Fruit fly (Drosophila melanogaster) whole organism, embryonic: ENCODE data around the gene CG13623.

Source experiments
- Aef1 ChIP-seq: fragments of 200-800 bp; sonication (Bioruptor generic); IDR thresholded peaks from 3 replicates; pipeline ENCODE4 v1.3.6; 2022; ENCODE audit warnings: missing biosample characterization, missing genetic modification characterization
- Atf-2 ChIP-seq: fragments of 200-800 bp; sonication (Bioruptor generic); optimal IDR thresholded peaks from 2 replicates; lab custom pipeline; 2016; ENCODE audit warnings: missing biosample characterization, missing genetic modification characterization
- CG10366 ChIP-seq: fragments of 200-800 bp; sonication (Bioruptor generic); IDR thresholded peaks from 2 replicates; pipeline ENCODE4 v1.3.6; 2022; ENCODE audit warnings: missing biosample characterization, missing genetic modification characterization
- CG11247 ChIP-seq: fragments of 200-800 bp; sonication (Bioruptor generic); IDR thresholded peaks from 2 replicates; pipeline ENCODE4 v1.3.6; 2022; ENCODE audit warnings: missing biosample characterization, missing genetic modification characterization
- CG11695 ChIP-seq: fragments of 200-800 bp; sonication (Bioruptor generic); IDR thresholded peaks from 3 replicates; pipeline ENCODE4 v1.3.6; 2022; ENCODE audit warnings: missing biosample characterization, missing genetic modification characterization
- CG13296 ChIP-seq: fragments of 200-800 bp; sonication (Bioruptor generic); optimal IDR thresholded peaks from 3 replicates; lab custom pipeline; 2018; ENCODE audit warnings: missing biosample characterization, mild to moderate bottlenecking, missing genetic modification characterization
- CG15479 ChIP-seq: fragments of 200-800 bp; sonication (Bioruptor generic); optimal IDR thresholded peaks from 3 replicates; lab custom pipeline; 2019; ENCODE audit warnings: missing biosample characterization, mild to moderate bottlenecking, missing genetic modification characterization, moderate library complexity
- CG17359 ChIP-seq: fragments of 200-800 bp; sonication (Bioruptor generic); optimal IDR thresholded peaks from 3 replicates; lab custom pipeline; 2018; ENCODE audit warnings: missing biosample characterization, mild to moderate bottlenecking, missing genetic modification characterization, moderate library complexity
- CG18599 ChIP-seq: fragments of 200-800 bp; sonication (Bioruptor generic); optimal IDR thresholded peaks from 3 replicates; lab custom pipeline; 2017; ENCODE audit warnings: missing biosample characterization, missing genetic modification characterization, mild to moderate bottlenecking, moderate library complexity, missing genetic modification reagents
- CG2116 ChIP-seq: fragments of 200-800 bp; sonication (Bioruptor generic); optimal IDR thresholded peaks from 3 replicates; lab custom pipeline; 2018; ENCODE audit warnings: missing biosample characterization, mild to moderate bottlenecking, missing genetic modification characterization
- CG2678 ChIP-seq: fragments of 200-800 bp; sonication (Bioruptor generic); optimal IDR thresholded peaks from 3 replicates; lab custom pipeline; 2019; ENCODE audit warnings: missing biosample characterization, mild to moderate bottlenecking, missing genetic modification characterization, moderate library complexity
- CG31224 ChIP-seq: fragments of 200-800 bp; sonication (Bioruptor generic); IDR thresholded peaks from 2 replicates; pipeline ENCODE4 v1.3.6; 2022; ENCODE audit warnings: missing biosample characterization, missing genetic modification characterization
- CG31365 ChIP-seq: fragments of 200-800 bp; sonication (Bioruptor generic); optimal IDR thresholded peaks from 2 replicates; lab custom pipeline; 2018; ENCODE audit warnings: missing biosample characterization, mild to moderate bottlenecking, missing genetic modification characterization
- CG31441 ChIP-seq: fragments of 200-800 bp; sonication (Bioruptor generic); IDR thresholded peaks from 2 replicates; pipeline ENCODE4 v1.3.6; 2022; ENCODE audit warnings: missing biosample characterization, missing genetic modification characterization
- CG4730 ChIP-seq: fragments of 200-800 bp; sonication (Bioruptor generic); IDR thresholded peaks from 2 replicates; pipeline ENCODE4 v1.3.6; 2022; ENCODE audit warnings: missing biosample characterization, missing genetic modification characterization
- CG6254 ChIP-seq: fragments of 200-800 bp; sonication (Bioruptor generic); optimal IDR thresholded peaks from 3 replicates; lab custom pipeline; 2017; ENCODE audit warnings: mild to moderate bottlenecking, missing biosample characterization, missing genetic modification reagents, missing genetic modification characterization
- CG6689 ChIP-seq: fragments of 200-800 bp; sonication (Bioruptor generic); IDR thresholded peaks from 2 replicates; pipeline ENCODE4 v1.3.6; 2022; ENCODE audit warnings: missing biosample characterization, missing genetic modification characterization
- CG7963 ChIP-seq: fragments of 200-800 bp; sonication (Bioruptor generic); IDR thresholded peaks from 3 replicates; pipeline ENCODE4 v1.3.6; 2022; ENCODE audit warnings: missing biosample characterization, missing genetic modification characterization; ENCODE audit not compliant: partially characterized antibody
- CG8359 ChIP-seq: fragments of 200-800 bp; sonication (Bioruptor generic); optimal IDR thresholded peaks from 2 replicates; lab custom pipeline; 2017; ENCODE audit warnings: missing biosample characterization, mild to moderate bottlenecking, missing genetic modification characterization, borderline replicate concordance
- CHES-1-like ChIP-seq: fragments of 200-800 bp; sonication (Bioruptor generic); optimal IDR thresholded peaks from 2 replicates; lab custom pipeline; 2016; ENCODE audit warnings: missing biosample characterization, missing genetic modification characterization
- Deaf1 ChIP-seq: fragments of 200-800 bp; optimal IDR thresholded peaks from 3 replicates; lab custom pipeline; 2019; ENCODE audit warnings: missing biosample characterization, mild to moderate bottlenecking, missing genetic modification characterization, moderate library complexity
- Eip74EF ChIP-seq, 2 experiments: fragments of 200-800 bp in 1 of 2; fragments of >200 bp in 1 of 2; sonication (Bioruptor generic) in 1 of 2; optimal IDR thresholded peaks; 2 replicates each; lab custom pipeline; 2017 to 2019; ENCODE audit warnings: missing biosample characterization in 2 of 2, missing genetic modification characterization in 2 of 2, mild to moderate bottlenecking in 1 of 2, moderate library complexity in 1 of 2
- GATAe ChIP-seq: fragments of 200-800 bp; sonication (Bioruptor generic); conservative IDR thresholded peaks from 2 replicates; pipeline ENCODE4 v1.3.6; 2022; ENCODE audit warnings: missing biosample characterization, missing genetic modification characterization
- Med ChIP-seq: fragments of 200-800 bp; sonication (Bioruptor generic); peaks from one replicate; lab custom pipeline; 2016; ENCODE audit warnings: missing biosample characterization, missing genetic modification characterization, mild to moderate bottlenecking, inconsistent platforms, moderate library complexity
- Oaz ChIP-seq: fragments of 200-800 bp; sonication (Bioruptor generic); IDR thresholded peaks from 2 replicates; pipeline ENCODE4 v1.3.6; 2022; ENCODE audit warnings: missing biosample characterization, missing genetic modification characterization
- Ptx1 ChIP-seq: fragments of 200-800 bp; sonication (Bioruptor generic); IDR thresholded peaks from 2 replicates; pipeline ENCODE4 v1.3.6; 2022; ENCODE audit warnings: missing biosample characterization, missing genetic modification characterization
- Rfx ChIP-seq: fragments of 200-800 bp; sonication (Bioruptor generic); IDR thresholded peaks from 2 replicates; pipeline ENCODE4 v1.3.6; 2022; ENCODE audit warnings: missing biosample characterization, missing genetic modification characterization
- Sox102F ChIP-seq: fragments of 200-800 bp; sonication (Bioruptor generic); optimal IDR thresholded peaks from 2 replicates; lab custom pipeline; 2018; ENCODE audit warnings: missing biosample characterization, mild to moderate bottlenecking, missing genetic modification characterization, moderate library complexity
- Vsx1 ChIP-seq: fragments of 200-800 bp; sonication (Bioruptor generic); optimal IDR thresholded peaks from 2 replicates; lab custom pipeline; 2017; ENCODE audit warnings: missing biosample characterization, mild to moderate bottlenecking, missing genetic modification characterization, missing genetic modification reagents
- Xbp1 ChIP-seq: fragments of 200-800 bp; sonication (Bioruptor generic); optimal IDR thresholded peaks from 3 replicates; lab custom pipeline; 2016; ENCODE audit warnings: missing biosample characterization, mild to moderate bottlenecking, missing genetic modification characterization
- al ChIP-seq: fragments of 200-800 bp; sonication (Bioruptor generic); IDR thresholded peaks from 2 replicates; pipeline ENCODE4 v1.3.6; 2022; ENCODE audit warnings: missing biosample characterization, missing genetic modification characterization
- ase ChIP-seq: fragments of 200-800 bp; sonication (Bioruptor generic); IDR thresholded peaks from 3 replicates; pipeline ENCODE4 v1.3.6; 2022; ENCODE audit warnings: missing biosample characterization, missing genetic modification characterization
- bcd ChIP-seq: fragments of 200-800 bp; sonication (Bioruptor generic); optimal IDR thresholded peaks from 2 replicates; lab custom pipeline; 2017; ENCODE audit warnings: missing biosample characterization, mild to moderate bottlenecking, missing genetic modification characterization
- chinmo ChIP-seq: fragments of 200-800 bp; sonication (Bioruptor generic); IDR thresholded peaks from 4 replicates; pipeline ENCODE4 v1.3.6; 2022; ENCODE audit warnings: missing biosample characterization, missing genetic modification characterization; ENCODE audit not compliant: partially characterized antibody
- gfzf ChIP-seq: fragments of 200-800 bp; sonication (Bioruptor generic); optimal IDR thresholded peaks from 2 replicates; lab custom pipeline; 2016; ENCODE audit warnings: missing biosample characterization, mild to moderate bottlenecking, missing genetic modification characterization, moderate library complexity
- hkb ChIP-seq, 2 experiments: fragments of 200-800 bp in 1 of 2; fragments of >200 bp in 1 of 2; sonication (Bioruptor generic) in 1 of 2; IDR thresholded peaks in 1 of 2; optimal IDR thresholded peaks in 1 of 2; 2 replicates each; pipeline versions ENCODE4 v1.3.6 to Lab custom; 2017 to 2022; ENCODE audit warnings: missing biosample characterization in 1 of 2, missing genetic modification characterization in 1 of 2
- jigr1 ChIP-seq: fragments of 200-800 bp; sonication (Bioruptor generic); IDR thresholded peaks from 3 replicates; pipeline ENCODE4 v1.3.6; 2022; ENCODE audit warnings: missing biosample characterization, missing genetic modification characterization
- pan ChIP-seq, 4 experiments: fragments of >200 bp in 3 of 4; fragments of 200-800 bp in 1 of 4; sonication (Bioruptor generic) in 1 of 4; optimal IDR thresholded peaks in 3 of 4; IDR thresholded peaks in 1 of 4; 2 replicates each; pipeline versions ENCODE4 v1.3.6 to Lab custom; 2017 to 2022; ENCODE audit warnings: missing biosample characterization in 2 of 4, missing genetic modification characterization in 2 of 4, mixed read lengths in 1 of 4
- pros ChIP-seq: fragments of 200-800 bp; sonication (Bioruptor generic); optimal IDR thresholded peaks from 3 replicates; lab custom pipeline; 2019; ENCODE audit warnings: missing biosample characterization, mild to moderate bottlenecking, missing genetic modification characterization, moderate library complexity
- sd ChIP-seq: fragments of 200-800 bp; sonication (Bioruptor generic); optimal IDR thresholded peaks from 3 replicates; lab custom pipeline; 2018; ENCODE audit warnings: missing biosample characterization, mild to moderate bottlenecking, missing genetic modification characterization, moderate library complexity
- seq ChIP-seq: fragments of 200-800 bp; sonication (Bioruptor generic); IDR thresholded peaks from 2 replicates; pipeline ENCODE4 v1.3.6; 2022; ENCODE audit warnings: missing biosample characterization, missing genetic modification characterization
- sna ChIP-seq: fragments of 200-800 bp; sonication (Bioruptor generic); IDR thresholded peaks from 2 replicates; pipeline ENCODE4 v1.3.6; 2022; ENCODE audit warnings: missing biosample characterization, missing genetic modification characterization; ENCODE audit not compliant: partially characterized antibody
- tgo ChIP-seq: fragments of 200-800 bp; sonication (Bioruptor generic); IDR thresholded peaks from 3 replicates; pipeline ENCODE4 v1.3.6; 2022; ENCODE audit warnings: missing biosample characterization, missing genetic modification characterization
- tin ChIP-seq: fragments of 200-800 bp; sonication (Bioruptor generic); optimal IDR thresholded peaks from 3 replicates; lab custom pipeline; 2016; ENCODE audit warnings: missing biosample characterization, missing genetic modification characterization
- toy ChIP-seq: fragments of 200-800 bp; sonication (Bioruptor generic); IDR thresholded peaks from 2 replicates; pipeline ENCODE4 v1.3.6; 2022; ENCODE audit warnings: missing biosample characterization, missing genetic modification characterization
- wek ChIP-seq: fragments of 200-800 bp; sonication (Bioruptor generic); optimal IDR thresholded peaks from 3 replicates; lab custom pipeline; 2018; ENCODE audit warnings: missing biosample characterization, mild to moderate bottlenecking, missing genetic modification characterization, moderate library complexity
- yki ChIP-seq: fragments of >200 bp; optimal IDR thresholded peaks from 3 replicates; lab custom pipeline; 2018

CG13623 gene

DNA sequence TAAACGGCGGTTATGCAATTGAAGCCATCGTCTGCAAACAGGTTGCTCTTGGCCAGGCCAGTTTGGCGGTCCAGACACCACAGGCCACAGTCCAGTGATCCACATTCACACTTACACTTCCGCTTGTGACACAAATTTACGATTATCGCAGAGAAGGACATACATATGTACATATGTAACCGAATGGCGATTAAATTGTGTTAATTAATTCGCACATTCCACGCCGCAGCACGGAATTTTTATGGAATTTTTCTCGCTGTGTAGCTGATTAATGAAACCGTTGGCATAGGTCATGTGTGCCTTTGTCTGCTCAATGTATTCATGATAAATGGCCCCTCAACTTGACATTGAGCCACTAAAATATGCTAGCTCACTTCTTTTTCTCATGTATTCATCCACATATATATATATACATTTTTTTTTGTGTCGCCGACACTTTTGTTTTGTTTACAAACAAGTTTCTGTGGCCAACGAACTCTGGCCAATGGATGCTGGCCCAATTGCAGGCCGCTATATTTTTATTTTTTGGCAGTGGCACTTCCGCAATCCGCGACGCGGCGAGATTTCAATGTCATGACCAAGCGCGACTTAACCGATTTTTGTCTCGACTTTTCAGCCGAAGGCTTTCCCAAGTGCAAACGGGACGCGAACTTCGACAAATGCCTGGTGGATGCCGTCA is 4.2 kb downstream of the CG13623 start (continued):
- 0 out of 2 replicates have a peak, but pooled peaks have one; percentile 41 for TF ChIP-seq CG11247
- TF ChIP-seq toy (GFP tag; lab: Robert Waterston, UW) = no peak
- 0 out of 3 replicates have a peak, but pooled peaks have one; percentile 38 for TF ChIP-seq jigr1 (GFP tag; lab: Robert Waterston, UW)
- peak; percentile 14; the same call in 1 of the 2 replicates for TF ChIP-seq CG4730
- TF ChIP-seq ase = 0 out of 3 replicates have a peak, but pooled peaks have one; percentile 23
- no peak for TF ChIP-seq wek (GFP tag; lab: Kevin White, UChicago)
- no peak for TF ChIP-seq yki (lab: Kevin White, UChicago)
- TF ChIP-seq Atf-2 (GFP tag; lab: Kevin White, UChicago) = no peak
- peak; percentile 9 for TF ChIP-seq tin (GFP tag; lab: Kevin White, UChicago)
- peak; percentile 45; the same call in 1 of the 3 replicates for TF ChIP-seq CG11695 (GFP tag; lab: Robert Waterston, UW)
- TF ChIP-seq Ptx1 (GFP tag; lab: Robert Waterston, UW) = peak; percentile 54; the same call in 1 of the 2 replicates
- peak; percentile 90; the same call in 3 of the 4 replicates for TF ChIP-seq chinmo (GFP tag; lab: Robert Waterston, UW)
- no peak for TF ChIP-seq CG31224 (GFP tag; lab: Robert Waterston, UW)
- TF ChIP-seq Xbp1 = peak; percentile 11
- TF ChIP-seq Oaz = no peak
- TF ChIP-seq CG31441 (GFP tag; lab: Robert Waterston, UW) = no peak
- no peak for TF ChIP-seq Deaf1
- peak; percentile 47; the same call in 2 of the 3 replicates for TF ChIP-seq tgo (GFP tag; lab: Robert Waterston, UW)
- no peak for TF ChIP-seq sna (GFP tag; lab: Robert Waterston, UW)
- no peak for TF ChIP-seq CG2116 (GFP tag; lab: Kevin White, UChicago)
- 0 out of 3 replicates have a peak, but pooled peaks have one; percentile 22 for TF ChIP-seq Aef1
- no peak for TF ChIP-seq GATAe (GFP tag; lab: Robert Waterston, UW)
- no peak for TF ChIP-seq CG15479 (GFP tag; lab: Kevin White, UChicago)
- no peak for TF ChIP-seq Sox102F (GFP tag; lab: Kevin White, UChicago)
- TF ChIP-seq CG6254 (GFP tag; lab: Kevin White, UChicago) = no peak
- peak; percentile 85 for TF ChIP-seq Med (GFP tag; lab: Kevin White, UChicago)
- TF ChIP-seq CG7963 (GFP tag; lab: Robert Waterston, UW) = no peak
- TF ChIP-seq bcd (GFP tag; lab: Kevin White, UChicago) = no peak
- TF ChIP-seq seq (GFP tag; lab: Robert Waterston, UW) = no peak
- TF ChIP-seq CG13296 = no peak
- no peak for TF ChIP-seq CG31365 (tag; lab: Kevin White, UChicago)
- TF ChIP-seq CG17359 (tag; lab: Kevin White, UChicago) = peak; percentile 17
- TF ChIP-seq hkb (optimal IDR thresholded peaks at IDR 0.05; lab: Kevin White, UChicago) = no peak
- TF ChIP-seq hkb (GFP tag; IDR thresholded peaks at IDR 0.05; lab: Robert Waterston, UW) = peak; percentile 54; the same call in 1 of the 2 replicates
- TF ChIP-seq pan (optimal IDR thresholded peaks at IDR 0.05; lab: Kevin White, UChicago) = no peak
- peak in 1 of 2 experiments; percentile 57 for TF ChIP-seq pan (GFP tag; optimal IDR thresholded peaks at IDR 0.05 in 1 of 2, IDR thresholded peaks at IDR 0.05 in 1 of 2)
- no peak for TF ChIP-seq CG8359
- TF ChIP-seq CG18599 (GFP tag; lab: Kevin White, UChicago) = no peak
- no peak for TF ChIP-seq al (GFP tag; lab: Robert Waterston, UW)
- 0 out of 2 replicates have a peak, but pooled peaks have one; percentile 8 for TF ChIP-seq CG6689 (GFP tag; lab: Robert Waterston, UW)
- TF ChIP-seq CG10366 (GFP tag; lab: Robert Waterston, UW) = peak; percentile 42
- no peak for TF ChIP-seq CG2678 (tag; lab: Kevin White, UChicago)
- TF ChIP-seq Rfx (GFP tag; lab: Robert Waterston, UW) = peak; percentile 53
- peak; percentile 89 for TF ChIP-seq sd (tag; lab: Kevin White, UChicago)
- no peak for TF ChIP-seq pros (GFP tag; lab: Kevin White, UChicago)
- TF ChIP-seq gfzf (GFP tag; lab: Kevin White, UChicago) = no peak
- peak in 1 of 2 experiments; percentile 95 for TF ChIP-seq Eip74EF (GFP tag; optimal IDR thresholded peaks at IDR 0.05; lab: Kevin White, UChicago)
- no peak for TF ChIP-seq Vsx1 (GFP tag; lab: Kevin White, UChicago)
- TF ChIP-seq CHES-1-like = no peak
